Worm (Caenorhabditis elegans) whole organism, late embryonic: ENCODE results near the gene arrd-3.

Experiments used
- C38D4.7 ChIP-seq: fragments of 200-800 bp; sonication (Bioruptor generic); optimal IDR thresholded peaks from 2 replicates; lab custom pipeline; 2018; ENCODE audit warnings: mild to moderate bottlenecking, missing genetic modification characterization, moderate library complexity, missing compliant biosample characterization
- F13H6.1 ChIP-seq: sonication (generic microtip); optimal IDR thresholded peaks from 2 replicates; lab custom pipeline; 2016; ENCODE audit warnings: missing genetic modification characterization, missing compliant biosample characterization
- K02D7.2 ChIP-seq: sonication (generic microtip); optimal IDR thresholded peaks from 2 replicates; lab custom pipeline; 2017; ENCODE audit warnings: mild to moderate bottlenecking, missing genetic modification characterization, missing compliant biosample characterization
- T23F11.4 ChIP-seq: fragments of 200-800 bp; sonication (Bioruptor generic); optimal IDR thresholded peaks from 2 replicates; lab custom pipeline; 2018; ENCODE audit warnings: mild to moderate bottlenecking, missing genetic modification characterization, missing compliant biosample characterization
- ahr-1 ChIP-seq: sonication (generic microtip); optimal IDR thresholded peaks from 2 replicates; lab custom pipeline; 2016; ENCODE audit warnings: missing genetic modification characterization, missing compliant biosample characterization
- ama-1 ChIP-seq: fragments of 150-350 bp; optimal IDR thresholded peaks from 2 replicates; lab custom pipeline; 2014
- ceh-14 ChIP-seq: sonication (generic microtip); optimal IDR thresholded peaks from 2 replicates; lab custom pipeline; 2016; ENCODE audit warnings: missing genotype, missing genetic modification characterization, missing compliant biosample characterization
- ceh-2 ChIP-seq: sonication (generic microtip); optimal IDR thresholded peaks from 2 replicates; lab custom pipeline; 2016; ENCODE audit warnings: missing genotype, missing genetic modification characterization, missing compliant biosample characterization
- ceh-22 ChIP-seq: sonication (generic microtip); optimal IDR thresholded peaks from 2 replicates; lab custom pipeline; 2017; ENCODE audit warnings: missing biosample characterization, missing genetic modification characterization
- ceh-31 ChIP-seq: sonication (generic microtip); optimal IDR thresholded peaks from 2 replicates; lab custom pipeline; 2016; ENCODE audit warnings: missing genetic modification characterization, missing compliant biosample characterization
- ceh-34 ChIP-seq: sonication (generic microtip); optimal IDR thresholded peaks from 2 replicates; lab custom pipeline; 2016; ENCODE audit warnings: mild to moderate bottlenecking, missing genetic modification characterization, missing compliant biosample characterization
- ceh-45 ChIP-seq: fragments of 200-800 bp; sonication (Bioruptor generic); IDR thresholded peaks from 2 replicates; pipeline ENCODE4 v1.3.6; 2022; ENCODE audit warnings: missing genetic modification reagents, missing genetic modification characterization, missing compliant biosample characterization
- ceh-48 ChIP-seq: sonication (generic microtip); optimal IDR thresholded peaks from 2 replicates; lab custom pipeline; 2016; ENCODE audit warnings: missing genetic modification characterization, inconsistent platforms, missing compliant biosample characterization
- ceh-6 ChIP-seq: fragments of 200-800 bp; sonication (Bioruptor generic); optimal IDR thresholded peaks from 2 replicates; lab custom pipeline; 2018; ENCODE audit warnings: mild to moderate bottlenecking, missing genetic modification characterization, missing compliant biosample characterization
- che-1 ChIP-seq: sonication (generic microtip); optimal IDR thresholded peaks from 2 replicates; lab custom pipeline; 2016; ENCODE audit warnings: mild to moderate bottlenecking, missing genetic modification characterization, missing compliant biosample characterization
- elt-2 ChIP-seq: sonication (generic microtip); optimal IDR thresholded peaks from 2 replicates; lab custom pipeline; 2016; ENCODE audit warnings: missing genetic modification reagents, missing genetic modification characterization, missing compliant biosample characterization
- fax-1 ChIP-seq: sonication (generic microtip); optimal IDR thresholded peaks from 2 replicates; lab custom pipeline; 2016; ENCODE audit warnings: missing genotype, missing genetic modification characterization, missing compliant biosample characterization
- fkh-10 ChIP-seq: fragments of 150-350 bp; optimal IDR thresholded peaks from 2 replicates; lab custom pipeline; 2014; ENCODE audit warnings: missing biosample characterization, missing genetic modification reagents, missing genetic modification characterization
- fkh-6 ChIP-seq: sonication (generic microtip); optimal IDR thresholded peaks from 2 replicates; lab custom pipeline; 2016; ENCODE audit warnings: missing genetic modification characterization, missing compliant biosample characterization
- hlh-13 ChIP-seq: fragments of 200-800 bp; sonication (Bioruptor generic); optimal IDR thresholded peaks from 2 replicates; lab custom pipeline; 2018; ENCODE audit warnings: mild to moderate bottlenecking, missing genetic modification characterization, missing compliant biosample characterization
- lim-6 ChIP-seq: sonication (generic microtip); optimal IDR thresholded peaks from 2 replicates; lab custom pipeline; 2016; ENCODE audit warnings: missing genetic modification characterization, missing compliant biosample characterization
- lin-11 ChIP-seq: fragments of 200-800 bp; sonication (Bioruptor generic); optimal IDR thresholded peaks from 2 replicates; lab custom pipeline; 2018; ENCODE audit warnings: mild to moderate bottlenecking, missing genetic modification characterization, missing compliant biosample characterization
- madf-2 ChIP-seq: sonication (generic microtip); optimal IDR thresholded peaks from 2 replicates; lab custom pipeline; 2017; ENCODE audit warnings: missing genetic modification characterization, missing compliant biosample characterization
- mec-3 ChIP-seq: sonication (generic microtip); optimal IDR thresholded peaks from 2 replicates; lab custom pipeline; 2016; ENCODE audit warnings: borderline replicate concordance, missing genetic modification characterization, missing compliant biosample characterization
- nfya-1 ChIP-seq: sonication (generic microtip); optimal IDR thresholded peaks from 2 replicates; lab custom pipeline; 2017; ENCODE audit warnings: missing genetic modification characterization, mild to moderate bottlenecking, missing compliant biosample characterization, antibody characterized with exemption, moderate library complexity
- nhr-232 ChIP-seq: sonication (generic microtip); optimal IDR thresholded peaks from 2 replicates; lab custom pipeline; 2016; ENCODE audit warnings: missing genetic modification characterization, missing compliant biosample characterization
- pag-3 ChIP-seq: sonication (generic microtip); optimal IDR thresholded peaks from 2 replicates; lab custom pipeline; 2016; ENCODE audit warnings: missing compliant biosample characterization, missing genetic modification characterization, borderline replicate concordance
- pha-2 ChIP-seq: sonication (generic microtip); optimal IDR thresholded peaks from 2 replicates; lab custom pipeline; 2017; ENCODE audit warnings: mild to moderate bottlenecking, missing genetic modification characterization, missing compliant biosample characterization
- pqm-1 ChIP-seq: sonication (generic microtip); optimal IDR thresholded peaks from 2 replicates; lab custom pipeline; 2016; ENCODE audit warnings: missing genetic modification characterization, missing compliant biosample characterization
- rnt-1 ChIP-seq: sonication (generic microtip); optimal IDR thresholded peaks from 2 replicates; lab custom pipeline; 2016; ENCODE audit warnings: missing genetic modification characterization, missing compliant biosample characterization
- tbx-2 ChIP-seq: sonication (generic microtip); optimal IDR thresholded peaks from 2 replicates; lab custom pipeline; 2016; ENCODE audit warnings: missing genetic modification characterization, missing compliant biosample characterization
- ttx-3 ChIP-seq: sonication (generic microtip); optimal IDR thresholded peaks from 2 replicates; lab custom pipeline; 2016; ENCODE audit warnings: missing genetic modification reagents, missing genetic modification characterization, missing compliant biosample characterization
- unc-3 ChIP-seq, 2 experiments: fragments of 200-800 bp in 1 of 2; sonication (Bioruptor generic) in 1 of 2; sonication (generic microtip) in 1 of 2; conservative IDR thresholded peaks in 1 of 2; optimal IDR thresholded peaks in 1 of 2; 2 replicates each; pipeline versions ENCODE4 v1.3.6 to Lab custom; 2016 to 2022; ENCODE audit warnings: missing compliant biosample characterization in 2 of 2, missing genetic modification characterization in 2 of 2, missing genetic modification reagents in 1 of 2
- unc-42 ChIP-seq: sonication (generic microtip); optimal IDR thresholded peaks from 2 replicates; lab custom pipeline; 2016; ENCODE audit warnings: missing genotype, missing genetic modification characterization, missing compliant biosample characterization
- unc-55 ChIP-seq: sonication (generic microtip); optimal IDR thresholded peaks from 2 replicates; lab custom pipeline; 2017; ENCODE audit warnings: missing biosample characterization, missing genetic modification reagents, missing genetic modification characterization
- unc-86 ChIP-seq: sonication (generic microtip); optimal IDR thresholded peaks from 2 replicates; lab custom pipeline; 2016; ENCODE audit warnings: missing genetic modification characterization, missing compliant biosample characterization
- ztf-16 ChIP-seq: sonication (generic microtip); optimal IDR thresholded peaks from 2 replicates; lab custom pipeline; 2017; ENCODE audit warnings: missing genetic modification characterization, missing compliant biosample characterization

Gene arrd-3

DNA sequence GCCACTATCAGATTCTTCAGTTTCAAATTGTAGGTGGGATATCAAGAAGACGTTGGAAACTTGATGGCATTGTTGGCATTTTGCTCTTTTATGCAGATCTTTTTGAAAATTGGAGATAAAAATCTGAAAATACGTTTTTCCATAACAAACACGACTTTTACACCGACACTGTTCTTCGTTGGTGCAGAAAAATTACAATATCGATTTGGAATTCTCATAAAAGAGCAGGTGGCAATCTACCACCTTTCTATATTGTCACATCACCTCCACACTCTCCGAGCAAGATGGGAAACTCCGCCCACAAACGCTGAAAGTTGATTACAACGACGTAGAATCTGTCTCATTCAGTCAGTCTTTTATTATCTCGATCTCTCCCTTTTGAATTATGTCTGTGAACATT lies 4.9 kb upstream of the arrd-3 start, which contains the start of gene arrd-2:
arrd-2 (plus strand) TSS at position 301 of the 400 bp plus-strand sequence.
- TF ChIP-seq C38D4.7 (no peak), ceh-45 (GFP tag; lab: Robert Waterston, UW) (no peak), ceh-48 (tag; lab: Kevin White, UChicago) (no peak), madf-2 (tag; lab: Kevin White, UChicago) (no peak), ttx-3 (no peak), lin-11 (no peak), che-1 (tag; lab: Kevin White, UChicago) (no peak), nhr-232 (tag; lab: Kevin White, UChicago) (no peak), ceh-6 (no peak), ama-1 (lab: Kevin White, UChicago) (no peak), pqm-1 (tag; lab: Kevin White, UChicago) (no peak), ztf-16 (no peak), unc-86 (tag; lab: Kevin White, UChicago) (no peak), F13H6.1 (no peak), nfya-1 (tag; lab: Kevin White, UChicago) (no peak), mec-3 (tag; lab: Kevin White, UChicago) (no peak), lim-6 (tag; lab: Kevin White, UChicago) (no peak)
- TF ChIP-seq, all 69 proteins: peak for 0

DNA sequence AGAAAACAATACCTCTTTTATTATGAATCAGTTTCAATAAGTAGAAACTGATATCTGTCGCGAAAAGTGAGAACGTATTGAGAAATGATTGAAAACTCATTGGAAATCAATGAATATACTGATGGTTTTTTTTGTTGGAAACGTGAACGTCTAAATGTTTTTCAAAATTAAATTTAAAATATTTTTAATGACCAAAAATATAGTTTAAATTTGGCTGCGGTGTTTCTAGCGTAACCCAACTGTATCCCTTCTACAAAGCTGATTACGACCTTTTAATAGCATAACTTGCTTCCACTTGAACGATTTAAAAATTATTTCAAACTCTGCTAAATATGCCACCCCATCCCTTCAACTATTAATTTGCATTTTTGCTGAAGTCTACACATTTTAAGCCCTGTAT lies 861 bp upstream of the arrd-3 start, which contains the start of gene M176.9:
M176.9 (minus strand) TSS at position 101 of the 400 bp plus-strand sequence.
- no peak for TF ChIP-seq ceh-22 (tag; lab: Kevin White, UChicago)
- TF ChIP-seq nhr-232 (tag; lab: Kevin White, UChicago): no peak
- TF ChIP-seq fkh-10: no peak
- no peak for TF ChIP-seq fax-1 (tag; lab: Kevin White, UChicago)
- no peak for TF ChIP-seq elt-2 (tag; lab: Kevin White, UChicago)
- no peak for TF ChIP-seq T23F11.4 (GFP tag; lab: Kevin White, UChicago)
- TF ChIP-seq pag-3 (tag; lab: Kevin White, UChicago): no peak
- no peak for TF ChIP-seq pha-2 (tag; lab: Kevin White, UChicago)
- no peak for TF ChIP-seq hlh-13 (GFP tag; lab: Kevin White, UChicago)
- no peak for TF ChIP-seq lin-11
- no peak for TF ChIP-seq che-1 (tag; lab: Kevin White, UChicago)
- TF ChIP-seq ahr-1 (tag; lab: Kevin White, UChicago): no peak
- TF ChIP-seq mec-3 (tag; lab: Kevin White, UChicago): no peak
- TF ChIP-seq fkh-6 (tag; lab: Kevin White, UChicago): no peak
- TF ChIP-seq K02D7.2: no peak
- TF ChIP-seq rnt-1 (tag; lab: Kevin White, UChicago): no peak

DNA sequence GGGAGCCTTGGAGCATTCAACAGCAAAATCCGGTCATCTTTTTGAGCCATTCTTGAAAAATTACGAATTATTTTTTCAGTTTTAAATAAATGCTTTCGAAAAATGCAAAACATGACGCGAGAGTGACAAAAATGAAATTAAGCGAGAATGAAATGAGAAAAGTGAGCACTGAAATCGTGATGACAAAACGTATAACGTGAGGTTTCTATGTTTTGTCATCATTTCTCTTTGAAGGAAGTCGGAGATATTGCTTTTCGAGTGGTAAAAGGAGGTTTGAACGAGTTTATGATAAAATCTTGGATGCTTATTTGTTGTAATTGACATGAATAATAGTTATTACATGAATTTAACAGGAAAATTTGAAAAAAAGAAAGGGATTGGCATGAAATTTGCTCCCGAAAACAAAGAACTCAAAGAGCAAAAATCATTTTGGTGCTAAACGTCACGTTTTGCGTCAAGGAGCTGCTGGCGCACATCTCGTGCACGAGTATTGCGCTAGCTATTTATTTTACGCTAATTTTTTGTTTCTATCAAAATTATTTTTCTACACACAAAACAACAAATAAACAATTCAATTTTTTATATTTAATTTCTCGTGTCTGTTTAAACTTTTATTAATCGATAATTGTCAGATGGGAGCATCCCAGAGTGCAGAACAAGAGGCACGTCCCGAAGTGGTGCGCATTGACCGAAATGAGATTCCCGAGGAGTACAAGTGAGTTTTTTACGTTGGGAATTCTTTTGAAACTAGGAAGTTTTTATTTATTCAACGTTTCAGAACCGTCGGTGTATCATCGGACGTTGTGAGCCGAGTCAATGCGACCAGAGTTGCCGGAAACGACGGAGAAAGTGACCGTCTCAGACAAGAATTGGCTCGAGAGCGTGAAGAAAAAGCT lies 4.3 kb downstream of the arrd-3 start, which contains the start of the genes gss-1 and chch-3:
gss-1 (minus strand) TSS at position 51 of the 896 bp plus-strand sequence.
chch-3 (plus strand) TSS at position 633 of the 896 bp plus-strand sequence.
- TF ChIP-seq ceh-31 (tag; lab: Kevin White, UChicago) (peak; percentile 12), unc-3 (GFP tag; conservative IDR thresholded peaks at IDR 0.05; lab: Robert Waterston, UW) (0 out of 2 replicates have a peak, but pooled peaks have one; percentile 14), unc-3 (tag; optimal IDR thresholded peaks at IDR 0.05; lab: Kevin White, UChicago) (no peak), elt-2 (tag; lab: Kevin White, UChicago) (peak; percentile 25), nfya-1 (tag; lab: Kevin White, UChicago) (peak; percentile 45), ceh-34 (no peak), nhr-232 (tag; lab: Kevin White, UChicago) (no peak), unc-42 (tag; lab: Kevin White, UChicago) (peak; percentile 36), tbx-2 (tag; lab: Kevin White, UChicago) (peak; percentile 3), ceh-14 (tag; lab: Kevin White, UChicago) (peak; percentile 33), ceh-2 (tag; lab: Kevin White, UChicago) (peak; percentile 16), unc-55 (GFP tag; lab: Kevin White, UChicago) (no peak)
